Fruit fly (Drosophila melanogaster) whole organism, prepupa: ENCODE results near the gene CG44836.

ENCODE experiments used
- Blimp-1 ChIP-seq: fragments of 200-800 bp; sonication (Bioruptor generic); optimal IDR thresholded peaks from 3 replicates; lab custom pipeline; 2017; ENCODE audit warnings: missing biosample characterization, missing genetic modification characterization, mild to moderate bottlenecking, moderate library complexity, missing genetic modification reagents
- CG10631 ChIP-seq: fragments of 200-800 bp; sonication (Bioruptor generic); optimal IDR thresholded peaks from 2 replicates; lab custom pipeline; 2016; ENCODE audit warnings: missing biosample characterization, missing genetic modification characterization
- CG10669 ChIP-seq: fragments of 200-800 bp; sonication (Bioruptor generic); optimal IDR thresholded peaks from 3 replicates; lab custom pipeline; 2018; ENCODE audit warnings: missing biosample characterization, mild to moderate bottlenecking, missing genetic modification characterization, moderate library complexity
- CG11294 ChIP-seq: fragments of 200-800 bp; sonication (Bioruptor generic); IDR thresholded peaks from 2 replicates; pipeline ENCODE4 v1.3.6; 2022; ENCODE audit warnings: missing biosample characterization, missing genetic modification characterization
- CG11762 ChIP-seq: fragments of 200-800 bp; sonication (Bioruptor generic); optimal IDR thresholded peaks from 3 replicates; lab custom pipeline; 2016; ENCODE audit warnings: missing biosample characterization, missing genetic modification characterization; ENCODE audit not compliant: insufficient read depth
- CG15336 ChIP-seq: fragments of 200-800 bp; sonication (Bioruptor generic); IDR thresholded peaks from 2 replicates; pipeline ENCODE4 v1.3.6; 2022; ENCODE audit warnings: missing biosample characterization, missing genetic modification characterization
- CG1621 ChIP-seq: fragments of 200-800 bp; sonication (Bioruptor generic); optimal IDR thresholded peaks from 3 replicates; lab custom pipeline; 2018; ENCODE audit warnings: missing biosample characterization, mild to moderate bottlenecking, missing genetic modification characterization
- CG3032 ChIP-seq: fragments of 200-800 bp; optimal IDR thresholded peaks from 2 replicates; lab custom pipeline; 2019; ENCODE audit warnings: missing biosample characterization, mild to moderate bottlenecking, missing genetic modification characterization, moderate library complexity
- CG31627 ChIP-seq: fragments of 200-800 bp; sonication (Bioruptor generic); optimal IDR thresholded peaks from 3 replicates; lab custom pipeline; 2016; ENCODE audit warnings: missing biosample characterization, missing genetic modification characterization
- CG32006 ChIP-seq: fragments of 200-800 bp; sonication (Bioruptor generic); optimal IDR thresholded peaks from 3 replicates; lab custom pipeline; 2017; ENCODE audit warnings: missing biosample characterization, mild to moderate bottlenecking, missing genetic modification characterization
- CG4318 ChIP-seq: fragments of 200-800 bp; sonication (Bioruptor generic); optimal IDR thresholded peaks from 3 replicates; lab custom pipeline; 2017; ENCODE audit warnings: missing biosample characterization, mild to moderate bottlenecking, missing genetic modification characterization
- CG6163 ChIP-seq: fragments of 200-800 bp; sonication (Bioruptor generic); IDR thresholded peaks from 3 replicates; pipeline ENCODE4 v1.3.6; 2022; ENCODE audit warnings: missing biosample characterization, missing genetic modification characterization
- CG6276 ChIP-seq: fragments of 200-800 bp; sonication (Bioruptor generic); optimal IDR thresholded peaks from 2 replicates; lab custom pipeline; 2017; ENCODE audit warnings: missing biosample characterization, mild to moderate bottlenecking, missing genetic modification characterization
- CG6808 ChIP-seq: fragments of 200-800 bp; sonication (Bioruptor generic); optimal IDR thresholded peaks from 3 replicates; lab custom pipeline; 2017; ENCODE audit warnings: missing biosample characterization, missing genetic modification characterization, mild to moderate bottlenecking, moderate library complexity, missing genetic modification reagents
- CG6854 ChIP-seq: fragments of 200-800 bp; sonication (Bioruptor generic); optimal IDR thresholded peaks from 2 replicates; lab custom pipeline; 2017; ENCODE audit warnings: missing biosample characterization, mild to moderate bottlenecking, missing genetic modification characterization
- CG7368 ChIP-seq: fragments of 200-800 bp; sonication (Bioruptor generic); optimal IDR thresholded peaks from 3 replicates; lab custom pipeline; 2016; ENCODE audit warnings: missing biosample characterization, missing genetic modification characterization
- CG9139 ChIP-seq: fragments of 200-800 bp; sonication (Bioruptor generic); optimal IDR thresholded peaks from 3 replicates; lab custom pipeline; 2017; ENCODE audit warnings: missing biosample characterization, mild to moderate bottlenecking, missing genetic modification characterization
- Eip75B ChIP-seq: fragments of 200-800 bp; sonication (Bioruptor generic); optimal IDR thresholded peaks from 3 replicates; lab custom pipeline; 2016; ENCODE audit warnings: missing biosample characterization, missing genetic modification characterization
- Eip93F ChIP-seq: fragments of 200-800 bp; sonication (Bioruptor generic); optimal IDR thresholded peaks from 2 replicates; lab custom pipeline; 2016; ENCODE audit warnings: missing biosample characterization, mild to moderate bottlenecking, missing genetic modification characterization
- Ets21C ChIP-seq: fragments of 200-800 bp; sonication (Bioruptor generic); optimal IDR thresholded peaks from 3 replicates; lab custom pipeline; 2016; ENCODE audit warnings: missing biosample characterization, missing genetic modification characterization
- Ets96B ChIP-seq: fragments of 200-800 bp; optimal IDR thresholded peaks from 2 replicates; lab custom pipeline; 2019; ENCODE audit warnings: missing biosample characterization, mild to moderate bottlenecking, missing genetic modification characterization, moderate library complexity
- Gug ChIP-seq: fragments of 200-800 bp; sonication (Bioruptor generic); IDR thresholded peaks from 2 replicates; pipeline ENCODE4 v1.3.6; 2022; ENCODE audit warnings: missing biosample characterization, missing genetic modification characterization
- Hr38 ChIP-seq: sonication (Bioruptor generic); optimal IDR thresholded peaks from 2 replicates; lab custom pipeline; 2016; ENCODE audit warnings: missing biosample characterization, missing genetic modification characterization
- Hr39 ChIP-seq: fragments of 200-800 bp; sonication (Bioruptor generic); optimal IDR thresholded peaks from 2 replicates; lab custom pipeline; 2016; ENCODE audit warnings: missing biosample characterization, missing genetic modification characterization
- Hr4 ChIP-seq: fragments of 200-800 bp; sonication (Bioruptor generic); optimal IDR thresholded peaks from 3 replicates; lab custom pipeline; 2016; ENCODE audit warnings: missing biosample characterization, missing genetic modification characterization
- OdsH ChIP-seq: fragments of 200-800 bp; sonication (Bioruptor generic); optimal IDR thresholded peaks from 3 replicates; lab custom pipeline; 2016; ENCODE audit warnings: missing biosample characterization, missing genetic modification characterization
- Smox ChIP-seq: fragments of 200-800 bp; sonication (Bioruptor generic); optimal IDR thresholded peaks from 3 replicates; lab custom pipeline; 2016; ENCODE audit warnings: missing biosample characterization, missing genetic modification characterization
- Sox102F ChIP-seq: fragments of 200-800 bp; sonication (Bioruptor generic); optimal IDR thresholded peaks from 2 replicates; lab custom pipeline; 2016; ENCODE audit warnings: missing biosample characterization, mild to moderate bottlenecking, missing genetic modification characterization
- Sox14 ChIP-seq: fragments of 200-800 bp; sonication (Bioruptor generic); optimal IDR thresholded peaks from 3 replicates; lab custom pipeline; 2016; ENCODE audit warnings: missing biosample characterization, missing genetic modification characterization
- acj6 ChIP-seq: fragments of 200-800 bp; sonication (Bioruptor generic); optimal IDR thresholded peaks from 3 replicates; lab custom pipeline; 2016; ENCODE audit warnings: missing biosample characterization, missing genetic modification characterization
- cyc ChIP-seq: fragments of 200-800 bp; sonication (Bioruptor generic); optimal IDR thresholded peaks from 3 replicates; lab custom pipeline; 2016; ENCODE audit warnings: missing biosample characterization, missing genetic modification characterization
- dsx ChIP-seq: fragments of 200-800 bp; optimal IDR thresholded peaks from 3 replicates; lab custom pipeline; 2019; ENCODE audit warnings: missing biosample characterization, mild to moderate bottlenecking, missing genetic modification characterization, moderate library complexity; ENCODE audit not compliant: poor library complexity, severe bottlenecking
- esn ChIP-seq: fragments of 200-800 bp; sonication (Bioruptor generic); optimal IDR thresholded peaks from 2 replicates; lab custom pipeline; 2016; ENCODE audit warnings: missing biosample characterization, mild to moderate bottlenecking, missing genetic modification characterization, moderate library complexity
- fd59A ChIP-seq: fragments of 200-800 bp; sonication (Bioruptor generic); optimal IDR thresholded peaks from 2 replicates; lab custom pipeline; 2017; ENCODE audit warnings: missing biosample characterization, mild to moderate bottlenecking, missing genetic modification characterization, missing genetic modification reagents
- fd85E ChIP-seq: fragments of 200-800 bp; sonication (Bioruptor generic); optimal IDR thresholded peaks from 3 replicates; lab custom pipeline; 2016; ENCODE audit warnings: missing biosample characterization, missing genetic modification characterization
- fkh ChIP-seq: fragments of 200-800 bp; sonication (Bioruptor generic); optimal IDR thresholded peaks from 3 replicates; lab custom pipeline; 2017; ENCODE audit warnings: missing biosample characterization, mild to moderate bottlenecking, missing genetic modification characterization, moderate library complexity
- lz ChIP-seq: fragments of 200-800 bp; sonication (Bioruptor generic); optimal IDR thresholded peaks from 3 replicates; lab custom pipeline; 2016; ENCODE audit warnings: missing biosample characterization, missing genetic modification characterization
- net ChIP-seq: fragments of 200-800 bp; sonication (Bioruptor generic); optimal IDR thresholded peaks from 3 replicates; lab custom pipeline; 2016; ENCODE audit warnings: missing biosample characterization, missing genetic modification characterization
- pdm3 ChIP-seq: fragments of 200-800 bp; sonication (Bioruptor generic); optimal IDR thresholded peaks from 3 replicates; lab custom pipeline; 2016; ENCODE audit warnings: missing biosample characterization, missing genetic modification characterization
- salr ChIP-seq, 2 experiments: fragments of 200-800 bp; sonication (Bioruptor generic); optimal IDR thresholded peaks; 3 replicates each; lab custom pipeline; 2016 to 2018; ENCODE audit warnings: missing biosample characterization in 2 of 2, missing genetic modification characterization in 2 of 2, mild to moderate bottlenecking in 1 of 2
- ss ChIP-seq, 2 experiments: fragments of 200-800 bp; sonication (Bioruptor generic); optimal IDR thresholded peaks; 2 replicates in 1 of 2; 3 replicates in 1 of 2; lab custom pipeline; 2017 to 2018; ENCODE audit warnings: mild to moderate bottlenecking in 2 of 2, missing biosample characterization in 2 of 2, missing genetic modification characterization in 2 of 2, moderate library complexity in 1 of 2
- svp ChIP-seq: fragments of 200-800 bp; sonication (Bioruptor generic); peaks from one replicate; lab custom pipeline; 2016; ENCODE audit warnings: missing biosample characterization, missing genetic modification characterization
- topi ChIP-seq: fragments of 200-800 bp; sonication (Bioruptor generic); optimal IDR thresholded peaks from 3 replicates; lab custom pipeline; 2016; ENCODE audit warnings: missing biosample characterization, missing genetic modification characterization

The CG44836 gene

dm6 chr3L:16411566-16411965 is 11.5 kb upstream of the CG44836 start, which contains the start of gene fax (continued):
- TF ChIP-seq Blimp-1 (peak; percentile 28), fd59A (GFP tag; lab: Kevin White, UChicago) (no peak), CG6808 (GFP tag; lab: Kevin White, UChicago) (no peak), Hr38 (GFP tag; lab: Kevin White, UChicago) (no peak), net (GFP tag; lab: Kevin White, UChicago) (peak; percentile 73), fd85E (GFP tag; lab: Kevin White, UChicago) (peak; percentile 14), CG10631 (GFP tag; lab: Kevin White, UChicago) (no peak), esn (GFP tag; lab: Kevin White, UChicago) (peak; percentile 65), Sox102F (GFP tag; lab: Kevin White, UChicago) (no peak), svp (peak; percentile 87), CG9139 (GFP tag; lab: Kevin White, UChicago) (no peak), Ets21C (GFP tag; lab: Kevin White, UChicago) (no peak), Ets96B (tag; lab: Kevin White, UChicago) (peak; percentile 36), OdsH (GFP tag; lab: Kevin White, UChicago) (no peak), CG11294 (GFP tag; lab: Robert Waterston, UW) (no peak), pdm3 (GFP tag; lab: Kevin White, UChicago) (no peak), salr (GFP tag; optimal IDR thresholded peaks at IDR 0.05; lab: Kevin White, UChicago) (peak in 1 of 2 experiments; percentile 26), cyc (peak; percentile 7), Sox14 (GFP tag; lab: Kevin White, UChicago) (peak; percentile 66), fkh (no peak)

- TF ChIP-seq fd85E (GFP tag; lab: Kevin White, UChicago), result peak; percentile 47
- TF ChIP-seq fkh, result no peak
- peak; percentile 90 for TF ChIP-seq CG6808 (GFP tag; lab: Kevin White, UChicago)
- 0 out of 2 replicates have a peak, but pooled peaks have one; percentile 51 for TF ChIP-seq CG11294 (GFP tag; lab: Robert Waterston, UW)
- TF ChIP-seq cyc, result peak; percentile 90
- peak; percentile 65 for TF ChIP-seq Eip93F (GFP tag; lab: Kevin White, UChicago)
- peak; percentile 97 for TF ChIP-seq Sox14 (GFP tag; lab: Kevin White, UChicago)
- peak; percentile 83 for TF ChIP-seq CG1621
- TF ChIP-seq dsx (GFP tag; lab: Kevin White, UChicago), result peak; percentile 82
- peak; percentile 89 for TF ChIP-seq pdm3 (GFP tag; lab: Kevin White, UChicago)
- peak; percentile 92 for TF ChIP-seq Hr4
- peak; percentile 88 for TF ChIP-seq CG10669 (GFP tag; lab: Kevin White, UChicago)
- TF ChIP-seq Ets21C (GFP tag; lab: Kevin White, UChicago), result peak; percentile 82
- peak; percentile 70 for TF ChIP-seq CG15336
- peak; percentile 92 for TF ChIP-seq Blimp-1
- TF ChIP-seq fd59A (GFP tag; lab: Kevin White, UChicago), result peak; percentile 84
- peak; percentile 85 for TF ChIP-seq lz
- TF ChIP-seq Smox (GFP tag; lab: Kevin White, UChicago), result peak; percentile 84
- peak; percentile 71 for TF ChIP-seq CG6276 (GFP tag; lab: Kevin White, UChicago)
- peak; percentile 94 for TF ChIP-seq svp
- TF ChIP-seq CG31627 (GFP tag; lab: Kevin White, UChicago), result peak; percentile 91
- peak; percentile 87 for TF ChIP-seq CG6163 (GFP tag; lab: Robert Waterston, UW)
- TF ChIP-seq Hr39 (GFP tag; lab: Kevin White, UChicago), result peak; percentile 92
- TF ChIP-seq Hr38 (GFP tag; lab: Kevin White, UChicago), result no peak
- peak; percentile 84 for TF ChIP-seq CG7368 (GFP tag; lab: Kevin White, UChicago)
- TF ChIP-seq Ets96B (tag; lab: Kevin White, UChicago), result peak; percentile 83
- TF ChIP-seq net (GFP tag; lab: Kevin White, UChicago), result peak; percentile 89
- TF ChIP-seq Eip75B (GFP tag; lab: Kevin White, UChicago), result peak; percentile 84
- TF ChIP-seq CG9139 (GFP tag; lab: Kevin White, UChicago), result peak; percentile 69
- peak; percentile 46 for TF ChIP-seq CG11762 (GFP tag; lab: Kevin White, UChicago)
- TF ChIP-seq CG3032 (tag; lab: Kevin White, UChicago), result peak; percentile 73
- TF ChIP-seq salr (GFP tag; optimal IDR thresholded peaks at IDR 0.05; lab: Kevin White, UChicago), result peak; percentile 78 to 79
- peak; percentile 85 for TF ChIP-seq CG10631 (GFP tag; lab: Kevin White, UChicago)
- TF ChIP-seq ss (GFP tag; optimal IDR thresholded peaks at IDR 0.05; lab: Kevin White, UChicago), result peak; percentile 86 to 88
- peak; percentile 59 for TF ChIP-seq CG6854 (GFP tag; lab: Kevin White, UChicago)
- TF ChIP-seq Gug (GFP tag; lab: Robert Waterston, UW), result peak; percentile 71
- peak; percentile 80 for TF ChIP-seq OdsH (GFP tag; lab: Kevin White, UChicago)
- TF ChIP-seq acj6 (GFP tag; lab: Kevin White, UChicago), result peak; percentile 87
- TF ChIP-seq CG32006 (GFP tag; lab: Kevin White, UChicago), result peak; percentile 89
- TF ChIP-seq CG4318 (GFP tag; lab: Kevin White, UChicago), result no peak
- TF ChIP-seq topi (GFP tag; lab: Kevin White, UChicago), result peak; percentile 84
Observed at dm6 chr3L:16410234-16411119, 10.4 kb upstream of the CG44836 start.
